Worm (Caenorhabditis elegans) whole organism, early embryonic: ENCODE results near the gene hacd-1.

Experiments used
- B0310.2 ChIP-seq: sonication (generic microtip); optimal IDR thresholded peaks from 2 replicates; lab custom pipeline; 2016; ENCODE audit warnings: mild to moderate bottlenecking, missing genetic modification characterization, missing compliant biosample characterization
- F13C5.2 ChIP-seq: sonication (generic microtip); optimal IDR thresholded peaks from 2 replicates; lab custom pipeline; 2017; ENCODE audit warnings: mild to moderate bottlenecking, missing genetic modification characterization, inconsistent platforms, missing compliant biosample characterization
- aly-1 ChIP-seq: sonication (generic microtip); optimal IDR thresholded peaks from 2 replicates; lab custom pipeline; 2016; ENCODE audit warnings: missing genetic modification characterization, missing compliant biosample characterization
- ama-1 ChIP-seq: fragments of 150-350 bp; optimal IDR thresholded peaks from 2 replicates; lab custom pipeline; 2014
- ceh-13 ChIP-seq: fragments of 200-800 bp; sonication (Bioruptor generic); optimal IDR thresholded peaks from 2 replicates; lab custom pipeline; 2018; ENCODE audit warnings: mild to moderate bottlenecking, missing genetic modification characterization, missing compliant biosample characterization
- ceh-36 ChIP-seq: sonication (generic microtip); optimal IDR thresholded peaks from 2 replicates; lab custom pipeline; 2016; ENCODE audit warnings: missing genetic modification characterization, inconsistent platforms, missing compliant biosample characterization
- ets-7 ChIP-seq: sonication (generic microtip); optimal IDR thresholded peaks from 2 replicates; lab custom pipeline; 2016; ENCODE audit warnings: missing genotype, missing genetic modification characterization, missing compliant biosample characterization
- flt-1 ChIP-seq: fragments of 200-800 bp; sonication (Bioruptor generic); IDR thresholded peaks from 2 replicates; pipeline ENCODE4 v1.3.6; 2022; ENCODE audit warnings: missing genetic modification characterization, missing compliant biosample characterization
- hmbx-1 ChIP-seq: sonication (generic microtip); optimal IDR thresholded peaks from 2 replicates; lab custom pipeline; 2016; ENCODE audit warnings: mild to moderate bottlenecking, missing genetic modification characterization, missing compliant biosample characterization
- hmg-4 ChIP-seq: fragments of 200-800 bp; sonication (Bioruptor generic); optimal IDR thresholded peaks from 2 replicates; lab custom pipeline; 2018; ENCODE audit warnings: mild to moderate bottlenecking, missing genetic modification characterization, missing compliant biosample characterization
- hnd-1 ChIP-seq: sonication (generic microtip); optimal IDR thresholded peaks from 2 replicates; lab custom pipeline; 2016; ENCODE audit warnings: missing genetic modification characterization, missing compliant biosample characterization
- pes-1 ChIP-seq: fragments of 200-800 bp; sonication (Bioruptor generic); IDR thresholded peaks from 2 replicates; pipeline ENCODE4 v1.3.6; 2022; ENCODE audit warnings: missing genetic modification reagents, missing genetic modification characterization, missing compliant biosample characterization
- scrt-1 ChIP-seq: fragments of 200-800 bp; sonication (Bioruptor generic); IDR thresholded peaks from 2 replicates; pipeline ENCODE4 v1.3.6; 2022; ENCODE audit warnings: missing genetic modification characterization, missing compliant biosample characterization
- sea-1 ChIP-seq: fragments of 200-800 bp; sonication (Bioruptor generic); conservative IDR thresholded peaks from 2 replicates; pipeline ENCODE4 v1.3.6; 2022; ENCODE audit warnings: missing genetic modification characterization, missing compliant biosample characterization
- tbx-11 ChIP-seq: fragments of 200-800 bp; sonication (Bioruptor generic); IDR thresholded peaks from 2 replicates; pipeline ENCODE4 v1.3.6; 2022; ENCODE audit warnings: missing genetic modification characterization, missing compliant biosample characterization
- tbx-37 ChIP-seq: fragments of 200-800 bp; sonication (Bioruptor generic); conservative IDR thresholded peaks from 2 replicates; pipeline ENCODE4 v1.3.6; 2022; ENCODE audit warnings: missing genetic modification reagents, missing genetic modification characterization, missing compliant biosample characterization
- tra-4 ChIP-seq: sonication (generic microtip); optimal IDR thresholded peaks from 2 replicates; lab custom pipeline; 2017; ENCODE audit warnings: missing genetic modification characterization, missing compliant biosample characterization

Gene hacd-1

DNA sequence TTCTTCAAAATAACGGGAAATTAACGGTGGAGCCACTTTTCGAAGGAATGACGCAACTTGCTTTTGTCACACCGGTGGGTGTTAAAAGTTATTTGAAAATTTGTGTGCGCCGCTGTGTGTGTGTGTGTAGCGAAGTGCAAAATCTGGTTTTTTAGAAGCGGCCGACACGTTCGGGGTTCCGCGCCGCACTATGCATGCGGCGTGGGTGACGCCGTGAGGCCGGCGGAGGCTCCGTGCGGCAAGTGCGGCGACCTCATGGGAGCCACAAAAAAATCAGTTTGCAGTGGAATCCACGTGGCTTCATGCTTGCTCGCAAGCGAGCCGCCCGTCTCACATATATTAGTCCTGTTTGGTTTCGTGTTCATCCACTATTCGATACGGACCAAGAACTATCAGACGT lies 4.9 kb upstream of the hacd-1 start:
- no peak for TF ChIP-seq ama-1 (lab: Kevin White, UChicago)
- no peak for TF ChIP-seq hmbx-1 (tag; lab: Kevin White, UChicago)
- TF ChIP-seq sea-1 (GFP tag; lab: Robert Waterston, UW): no peak
- no peak for TF ChIP-seq tra-4
- no peak for TF ChIP-seq ceh-36
- TF ChIP-seq aly-1 (tag; lab: Kevin White, UChicago): no peak
- TF ChIP-seq pes-1 (GFP tag; lab: Robert Waterston, UW): no peak
- no peak for TF ChIP-seq F13C5.2 (tag; lab: Kevin White, UChicago)
- TF ChIP-seq flt-1 (GFP tag; lab: Robert Waterston, UW): no peak
- no peak for TF ChIP-seq hnd-1 (tag; lab: Kevin White, UChicago)
- TF ChIP-seq B0310.2 (tag; lab: Kevin White, UChicago): no peak
- no peak for TF ChIP-seq tbx-37
- no peak for TF ChIP-seq scrt-1 (GFP tag; lab: Robert Waterston, UW)
- no peak for TF ChIP-seq hmg-4 (GFP tag; lab: Kevin White, UChicago)
- TF ChIP-seq ets-7 (tag; lab: Kevin White, UChicago): no peak
- TF ChIP-seq tbx-11: no peak
- TF ChIP-seq ceh-13: no peak

DNA sequence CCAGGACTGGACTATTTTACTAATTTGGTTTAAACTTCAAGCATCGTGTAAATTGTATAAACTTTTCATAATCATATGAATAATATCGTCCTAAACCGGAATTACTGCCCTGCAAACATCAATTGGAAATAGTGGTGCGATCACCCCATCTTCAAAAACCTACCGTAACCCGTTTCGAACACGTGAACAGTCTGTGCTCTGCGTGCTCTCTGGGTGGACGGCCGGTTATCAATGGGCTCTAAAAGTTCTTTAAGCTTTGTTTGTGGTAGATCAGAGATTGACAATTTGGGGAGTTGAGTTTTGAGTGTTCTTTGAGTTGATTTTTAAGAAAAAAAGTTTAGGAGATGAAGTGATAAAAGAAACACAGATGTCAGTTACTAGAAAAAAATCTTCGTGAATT lies 3.6 kb upstream of the hacd-1 start:
- TF ChIP-seq tra-4 (no peak), sea-1 (GFP tag; lab: Robert Waterston, UW) (no peak), ama-1 (lab: Kevin White, UChicago) (no peak), pes-1 (GFP tag; lab: Robert Waterston, UW) (no peak), tbx-11 (no peak), aly-1 (tag; lab: Kevin White, UChicago) (no peak), hmg-4 (GFP tag; lab: Kevin White, UChicago) (no peak), scrt-1 (GFP tag; lab: Robert Waterston, UW) (no peak), hmbx-1 (tag; lab: Kevin White, UChicago) (no peak), B0310.2 (tag; lab: Kevin White, UChicago) (no peak), ets-7 (tag; lab: Kevin White, UChicago) (no peak), ceh-13 (no peak), ceh-36 (no peak)

DNA sequence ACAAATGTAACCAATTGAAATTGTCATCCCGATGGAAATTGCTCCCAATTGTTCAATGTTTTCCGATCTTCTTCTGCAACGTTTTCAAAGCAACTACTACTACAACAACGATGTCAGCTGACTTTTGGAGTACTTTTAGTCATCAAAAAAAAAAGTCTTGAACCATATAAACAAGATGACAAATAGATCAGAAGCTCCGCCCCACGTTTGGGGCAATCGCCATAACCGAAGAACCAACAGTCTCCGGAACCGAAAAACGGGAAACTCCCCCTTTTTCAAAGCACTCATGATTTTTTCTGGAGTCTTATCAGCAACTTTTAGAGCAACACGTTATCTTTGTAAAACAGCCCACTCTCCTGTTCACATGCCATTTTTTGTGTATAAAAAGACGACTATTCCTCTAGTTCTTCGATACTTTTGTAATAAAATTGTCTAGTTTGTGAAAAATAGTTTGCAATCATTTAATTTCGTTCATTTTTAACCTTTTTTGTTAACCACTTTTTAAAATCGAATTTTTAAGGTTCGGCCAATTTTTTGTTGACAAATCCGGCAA lies 719 bp upstream of the hacd-1 start:
- TF ChIP-seq hnd-1 (tag; lab: Kevin White, UChicago): no peak
- no peak for TF ChIP-seq hmbx-1 (tag; lab: Kevin White, UChicago)
- no peak for TF ChIP-seq ama-1 (lab: Kevin White, UChicago)

DNA sequence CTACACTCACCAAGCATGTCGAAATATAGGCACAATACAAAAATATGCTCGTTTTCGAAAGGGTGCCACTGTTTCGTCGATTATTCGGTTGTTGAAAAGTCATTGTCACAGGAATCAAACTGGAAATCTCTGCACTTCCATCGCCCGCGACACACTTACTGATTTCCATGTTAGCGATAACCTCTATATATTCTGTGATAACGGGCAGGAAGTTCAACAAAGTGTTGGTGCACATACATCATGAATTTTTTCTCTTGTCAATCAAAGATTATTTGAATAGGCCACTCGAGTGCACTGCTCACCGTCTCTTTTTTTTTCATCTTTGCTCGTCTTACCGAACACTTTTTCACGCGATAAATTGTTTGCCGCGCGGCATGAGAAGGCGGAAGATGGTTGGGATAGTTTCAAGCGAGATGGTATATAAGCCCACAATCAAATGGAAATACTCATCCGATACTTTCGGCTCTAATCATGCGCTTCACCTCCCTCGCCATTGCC lies 4.4 kb downstream of the hacd-1 start, which contains the start of the genes fpn-1.2 and pqn-54:
Gene fpn-1.2, minus strand, starts transcription at position 157 of the 498 bp plus-strand sequence.
Gene pqn-54, plus strand, starts transcription at position 448 of the 498 bp plus-strand sequence.
- TF ChIP-seq F13C5.2 (tag; lab: Kevin White, UChicago): no peak
- no peak for TF ChIP-seq hmg-4 (GFP tag; lab: Kevin White, UChicago)
- no peak for TF ChIP-seq hnd-1 (tag; lab: Kevin White, UChicago)
- no peak for TF ChIP-seq ceh-13
- no peak for TF ChIP-seq tbx-37
- TF ChIP-seq aly-1 (tag; lab: Kevin White, UChicago): no peak
- no peak for TF ChIP-seq tbx-11
- no peak for TF ChIP-seq ets-7 (tag; lab: Kevin White, UChicago)
- no peak for TF ChIP-seq ceh-36
- no peak for TF ChIP-seq flt-1 (GFP tag; lab: Robert Waterston, UW)
- no peak for TF ChIP-seq sea-1 (GFP tag; lab: Robert Waterston, UW)
- TF ChIP-seq pes-1 (GFP tag; lab: Robert Waterston, UW): no peak
- TF ChIP-seq ama-1 (lab: Kevin White, UChicago): no peak
- no peak for TF ChIP-seq B0310.2 (tag; lab: Kevin White, UChicago)
- no peak for TF ChIP-seq tra-4
- TF ChIP-seq scrt-1 (GFP tag; lab: Robert Waterston, UW): no peak
- no peak for TF ChIP-seq hmbx-1 (tag; lab: Kevin White, UChicago)

DNA sequence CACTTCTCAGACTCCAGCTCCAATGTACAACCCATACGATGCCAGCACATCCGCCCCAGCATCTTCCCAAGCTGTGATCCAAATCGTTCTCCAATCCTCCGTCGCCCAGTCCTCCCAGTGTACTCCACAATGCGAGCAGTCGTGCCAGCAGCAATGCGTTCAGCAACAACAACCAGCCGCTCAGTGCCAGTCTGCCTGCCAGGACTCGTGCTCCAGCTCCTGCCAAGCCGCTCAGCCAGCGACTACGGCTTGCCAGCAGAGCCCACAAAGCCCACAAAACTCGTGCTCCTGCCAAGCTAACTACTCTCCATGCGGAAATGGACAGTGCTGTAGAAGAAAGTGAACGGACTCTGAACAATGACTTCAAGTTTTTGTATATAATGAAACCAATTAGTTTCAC lies 5.8 kb downstream of the hacd-1 start:
- no peak for TF ChIP-seq flt-1 (GFP tag; lab: Robert Waterston, UW)
- TF ChIP-seq hmbx-1 (tag; lab: Kevin White, UChicago): no peak
- TF ChIP-seq aly-1 (tag; lab: Kevin White, UChicago): no peak
- no peak for TF ChIP-seq pes-1 (GFP tag; lab: Robert Waterston, UW)
- TF ChIP-seq scrt-1 (GFP tag; lab: Robert Waterston, UW): no peak
- TF ChIP-seq tbx-37: no peak
- TF ChIP-seq ets-7 (tag; lab: Kevin White, UChicago): no peak
- no peak for TF ChIP-seq hmg-4 (GFP tag; lab: Kevin White, UChicago)
- no peak for TF ChIP-seq tra-4
- TF ChIP-seq B0310.2 (tag; lab: Kevin White, UChicago): no peak
- no peak for TF ChIP-seq tbx-11
- TF ChIP-seq F13C5.2 (tag; lab: Kevin White, UChicago): no peak
- no peak for TF ChIP-seq sea-1 (GFP tag; lab: Robert Waterston, UW)
- TF ChIP-seq ama-1 (lab: Kevin White, UChicago): no peak

DNA sequence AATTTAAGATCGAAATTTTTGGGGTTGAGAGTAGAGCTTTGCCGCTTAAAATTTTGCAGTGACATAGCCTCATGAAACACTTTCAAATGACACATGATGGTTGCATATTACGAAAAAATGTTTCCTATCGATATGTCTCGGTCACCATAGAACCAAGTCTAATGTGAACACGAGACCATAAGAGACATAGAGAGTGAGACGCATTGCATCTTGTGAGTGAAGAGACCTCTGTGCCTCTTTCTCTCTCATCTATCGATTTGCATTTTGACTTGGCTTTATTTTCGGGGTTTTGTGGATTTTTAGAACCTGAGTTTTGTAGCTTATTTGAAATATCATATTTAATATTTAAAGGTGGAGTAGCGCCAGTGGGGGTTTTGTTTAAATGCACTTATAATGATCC lies 6.8 kb downstream of the hacd-1 start:
- TF ChIP-seq hnd-1 (tag; lab: Kevin White, UChicago) (no peak), scrt-1 (GFP tag; lab: Robert Waterston, UW) (no peak), tra-4 (no peak), flt-1 (GFP tag; lab: Robert Waterston, UW) (no peak), B0310.2 (tag; lab: Kevin White, UChicago) (no peak), ceh-36 (no peak), aly-1 (tag; lab: Kevin White, UChicago) (no peak), ceh-13 (no peak), pes-1 (GFP tag; lab: Robert Waterston, UW) (no peak), ets-7 (tag; lab: Kevin White, UChicago) (no peak), F13C5.2 (tag; lab: Kevin White, UChicago) (no peak), tbx-37 (no peak), hmbx-1 (tag; lab: Kevin White, UChicago) (no peak), tbx-11 (no peak), hmg-4 (GFP tag; lab: Kevin White, UChicago) (no peak), ama-1 (lab: Kevin White, UChicago) (no peak), sea-1 (GFP tag; lab: Robert Waterston, UW) (no peak)
